Worm (Caenorhabditis elegans) whole organism, midembryonic: Measurements from ENCODE around the gene W07A12.4.

Experiments used
- T22C8.4 ChIP-seq: fragments of 200-800 bp; sonication (Bioruptor generic); IDR thresholded peaks from 2 replicates; pipeline ENCODE4 v1.3.6; 2022; ENCODE audit warnings: missing genetic modification characterization, missing compliant biosample characterization
- cog-1 ChIP-seq: sonication (generic microtip); optimal IDR thresholded peaks from 2 replicates; lab custom pipeline; 2016; ENCODE audit warnings: missing genetic modification characterization, missing compliant biosample characterization
- flt-1 ChIP-seq: fragments of 200-800 bp; sonication (Bioruptor generic); IDR thresholded peaks from 2 replicates; pipeline ENCODE4 v1.3.6; 2022; ENCODE audit warnings: missing genetic modification characterization, missing compliant biosample characterization
- klf-2 ChIP-seq: fragments of 200-800 bp; sonication (Bioruptor generic); conservative IDR thresholded peaks from 2 replicates; pipeline ENCODE4 v1.3.6; 2022; ENCODE audit warnings: missing genetic modification reagents, missing genetic modification characterization, missing compliant biosample characterization
- med-1 ChIP-seq: sonication (generic microtip); optimal IDR thresholded peaks from 2 replicates; lab custom pipeline; 2017; ENCODE audit warnings: missing genetic modification characterization, mild to moderate bottlenecking, missing compliant biosample characterization, antibody characterized with exemption, missing genetic modification reagents; ENCODE audit not compliant: insufficient read depth
- ref-1 ChIP-seq: fragments of 200-800 bp; sonication (Bioruptor generic); conservative IDR thresholded peaks from 2 replicates; pipeline ENCODE4 v1.3.6; 2022; ENCODE audit warnings: missing genetic modification reagents, missing genetic modification characterization, missing compliant biosample characterization
- tab-1 ChIP-seq: fragments of 200-800 bp; sonication (Bioruptor generic); IDR thresholded peaks from 2 replicates; pipeline ENCODE4 v1.3.6; 2022; ENCODE audit warnings: missing genetic modification characterization, missing compliant biosample characterization
- ztf-23 ChIP-seq: fragments of 200-800 bp; sonication (Bioruptor generic); IDR thresholded peaks from 2 replicates; pipeline ENCODE4 v1.3.6; 2022; ENCODE audit warnings: missing genetic modification reagents, missing genetic modification characterization, missing compliant biosample characterization
- ztf-29 ChIP-seq: fragments of 200-800 bp; sonication (Bioruptor generic); IDR thresholded peaks from 2 replicates; pipeline ENCODE4 v1.3.6; 2022; ENCODE audit warnings: missing genetic modification reagents, missing genetic modification characterization, missing compliant biosample characterization

DNA sequence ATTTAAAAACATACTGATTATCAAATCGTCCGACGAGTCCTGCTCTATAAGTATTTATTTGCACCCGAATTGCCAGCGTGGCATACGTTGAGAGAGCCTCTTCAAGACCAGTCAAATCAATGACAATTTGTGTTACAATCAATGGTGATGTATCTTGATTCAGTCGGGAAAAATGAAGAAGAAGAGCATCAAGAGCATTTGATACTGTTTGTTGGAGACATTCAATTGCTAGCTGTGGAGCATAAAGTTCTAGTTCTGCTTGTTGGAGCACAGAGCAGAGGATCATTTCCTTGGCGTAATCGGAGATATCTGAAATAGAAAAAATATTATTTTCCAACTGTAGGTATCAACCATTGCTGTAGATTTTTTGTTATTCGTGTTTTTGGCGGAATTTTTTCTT, 27.4 kb downstream of the W07A12.4 start:
- TF ChIP-seq ref-1 (GFP tag; lab: Robert Waterston, UW) (no peak), tab-1 (GFP tag; lab: Robert Waterston, UW) (no peak), flt-1 (GFP tag; lab: Robert Waterston, UW) (no peak), klf-2 (GFP tag; lab: Robert Waterston, UW) (no peak), T22C8.4 (no peak), ztf-23 (no peak), cog-1 (tag; lab: Kevin White, UChicago) (no peak), ztf-29 (GFP tag; lab: Robert Waterston, UW) (no peak), med-1 (no peak)
